Worm (Caenorhabditis elegans) whole organism, midembryonic: Measurements from ENCODE around the gene C48D1.5.

Experiments
- T22C8.4 ChIP-seq: fragments of 200-800 bp; sonication (Bioruptor generic); IDR thresholded peaks from 2 replicates; pipeline ENCODE4 v1.3.6; 2022; ENCODE audit warnings: missing genetic modification characterization, missing compliant biosample characterization
- cog-1 ChIP-seq: sonication (generic microtip); optimal IDR thresholded peaks from 2 replicates; lab custom pipeline; 2016; ENCODE audit warnings: missing genetic modification characterization, missing compliant biosample characterization
- flt-1 ChIP-seq: fragments of 200-800 bp; sonication (Bioruptor generic); IDR thresholded peaks from 2 replicates; pipeline ENCODE4 v1.3.6; 2022; ENCODE audit warnings: missing genetic modification characterization, missing compliant biosample characterization
- klf-2 ChIP-seq: fragments of 200-800 bp; sonication (Bioruptor generic); conservative IDR thresholded peaks from 2 replicates; pipeline ENCODE4 v1.3.6; 2022; ENCODE audit warnings: missing genetic modification reagents, missing genetic modification characterization, missing compliant biosample characterization
- med-1 ChIP-seq: sonication (generic microtip); optimal IDR thresholded peaks from 2 replicates; lab custom pipeline; 2017; ENCODE audit warnings: missing genetic modification characterization, mild to moderate bottlenecking, missing compliant biosample characterization, antibody characterized with exemption, missing genetic modification reagents; ENCODE audit not compliant: insufficient read depth
- ref-1 ChIP-seq: fragments of 200-800 bp; sonication (Bioruptor generic); conservative IDR thresholded peaks from 2 replicates; pipeline ENCODE4 v1.3.6; 2022; ENCODE audit warnings: missing genetic modification reagents, missing genetic modification characterization, missing compliant biosample characterization
- tab-1 ChIP-seq: fragments of 200-800 bp; sonication (Bioruptor generic); IDR thresholded peaks from 2 replicates; pipeline ENCODE4 v1.3.6; 2022; ENCODE audit warnings: missing genetic modification characterization, missing compliant biosample characterization
- ztf-23 ChIP-seq: fragments of 200-800 bp; sonication (Bioruptor generic); IDR thresholded peaks from 2 replicates; pipeline ENCODE4 v1.3.6; 2022; ENCODE audit warnings: missing genetic modification reagents, missing genetic modification characterization, missing compliant biosample characterization
- ztf-29 ChIP-seq: fragments of 200-800 bp; sonication (Bioruptor generic); IDR thresholded peaks from 2 replicates; pipeline ENCODE4 v1.3.6; 2022; ENCODE audit warnings: missing genetic modification reagents, missing genetic modification characterization, missing compliant biosample characterization

Gene C48D1.5

ce11 chrIV:13240842-13241143 is 19.0 kb downstream of the C48D1.5 start, which contains the start of gene lin-54:
Gene lin-54, plus strand, starts transcription at chrIV:13241044.
- TF ChIP-seq med-1 = no peak
- TF ChIP-seq cog-1 (tag; lab: Kevin White, UChicago) = no peak
- TF ChIP-seq ref-1 (GFP tag; lab: Robert Waterston, UW) = no peak
- no peak for TF ChIP-seq ztf-29 (GFP tag; lab: Robert Waterston, UW)
- TF ChIP-seq flt-1 (GFP tag; lab: Robert Waterston, UW) = no peak
- TF ChIP-seq T22C8.4 (GFP tag; lab: Robert Waterston, UW) = no peak
- TF ChIP-seq tab-1 (GFP tag; lab: Robert Waterston, UW) = no peak
- TF ChIP-seq ztf-23 (GFP tag; lab: Robert Waterston, UW) = no peak
- no peak for TF ChIP-seq klf-2 (GFP tag; lab: Robert Waterston, UW)

ce11 chrIV:13241340-13241739 is 19.6 kb downstream of the C48D1.5 start:
- TF ChIP-seq ref-1 (GFP tag; lab: Robert Waterston, UW) (no peak), cog-1 (tag; lab: Kevin White, UChicago) (no peak), ztf-29 (GFP tag; lab: Robert Waterston, UW) (no peak), med-1 (no peak), klf-2 (GFP tag; lab: Robert Waterston, UW) (no peak), tab-1 (GFP tag; lab: Robert Waterston, UW) (no peak), flt-1 (GFP tag; lab: Robert Waterston, UW) (no peak), T22C8.4 (GFP tag; lab: Robert Waterston, UW) (no peak), ztf-23 (GFP tag; lab: Robert Waterston, UW) (no peak)

ce11 chrIV:13243375-13243774 is 21.6 kb downstream of the C48D1.5 start, which contains the start of gene JC8.4:
Gene JC8.4, plus strand, starts transcription at chrIV:13243675.
- TF ChIP-seq T22C8.4 (GFP tag; lab: Robert Waterston, UW) = no peak
- no peak for TF ChIP-seq flt-1 (GFP tag; lab: Robert Waterston, UW)
- no peak for TF ChIP-seq med-1
- TF ChIP-seq ztf-29 (GFP tag; lab: Robert Waterston, UW) = no peak
- no peak for TF ChIP-seq klf-2 (GFP tag; lab: Robert Waterston, UW)
- no peak for TF ChIP-seq cog-1 (tag; lab: Kevin White, UChicago)
- no peak for TF ChIP-seq ref-1 (GFP tag; lab: Robert Waterston, UW)
- TF ChIP-seq ztf-23 (GFP tag; lab: Robert Waterston, UW) = no peak
- TF ChIP-seq tab-1 (GFP tag; lab: Robert Waterston, UW) = no peak

- TF ChIP-seq ztf-23 (GFP tag; lab: Robert Waterston, UW) (no peak), med-1 (no peak), ztf-29 (GFP tag; lab: Robert Waterston, UW) (no peak), flt-1 (GFP tag; lab: Robert Waterston, UW) (no peak), tab-1 (GFP tag; lab: Robert Waterston, UW) (no peak), cog-1 (tag; lab: Kevin White, UChicago) (no peak), ref-1 (GFP tag; lab: Robert Waterston, UW) (no peak), T22C8.4 (GFP tag; lab: Robert Waterston, UW) (no peak), klf-2 (GFP tag; lab: Robert Waterston, UW) (no peak)
These were observed 22.3 kb downstream of the C48D1.5 start, which contains the start of gene cox-11 for ce11 chrIV:13244024-13244423. Gene cox-11, plus strand, starts transcription at chrIV:13244324.

ce11 chrIV:13246961-13247360 is 25.2 kb downstream of the C48D1.5 start, which contains the start of gene JC8.7:
Gene JC8.7, plus strand, starts transcription at chrIV:13247261.
- no peak for TF ChIP-seq med-1
- no peak for TF ChIP-seq ztf-23 (GFP tag; lab: Robert Waterston, UW)
- TF ChIP-seq klf-2 (GFP tag; lab: Robert Waterston, UW) = no peak
- no peak for TF ChIP-seq flt-1 (GFP tag; lab: Robert Waterston, UW)
- no peak for TF ChIP-seq ztf-29 (GFP tag; lab: Robert Waterston, UW)
- TF ChIP-seq cog-1 (tag; lab: Kevin White, UChicago) = no peak
- no peak for TF ChIP-seq T22C8.4 (GFP tag; lab: Robert Waterston, UW)
- no peak for TF ChIP-seq tab-1 (GFP tag; lab: Robert Waterston, UW)
- no peak for TF ChIP-seq ref-1 (GFP tag; lab: Robert Waterston, UW)

- TF ChIP-seq ztf-23 (GFP tag; lab: Robert Waterston, UW) (no peak), klf-2 (GFP tag; lab: Robert Waterston, UW) (no peak), flt-1 (GFP tag; lab: Robert Waterston, UW) (no peak), tab-1 (GFP tag; lab: Robert Waterston, UW) (no peak), med-1 (no peak), cog-1 (tag; lab: Kevin White, UChicago) (no peak), T22C8.4 (GFP tag; lab: Robert Waterston, UW) (no peak), ztf-29 (GFP tag; lab: Robert Waterston, UW) (no peak), ref-1 (GFP tag; lab: Robert Waterston, UW) (no peak)
These were observed 26.0 kb downstream of the C48D1.5 start for ce11 chrIV:13247780-13248179.

- TF ChIP-seq flt-1 (GFP tag; lab: Robert Waterston, UW) = no peak
- no peak for TF ChIP-seq klf-2 (GFP tag; lab: Robert Waterston, UW)
- TF ChIP-seq cog-1 (tag; lab: Kevin White, UChicago) = no peak
- TF ChIP-seq ztf-29 (GFP tag; lab: Robert Waterston, UW) = no peak
- no peak for TF ChIP-seq med-1
- no peak for TF ChIP-seq ztf-23 (GFP tag; lab: Robert Waterston, UW)
- TF ChIP-seq T22C8.4 (GFP tag; lab: Robert Waterston, UW) = no peak
- no peak for TF ChIP-seq tab-1 (GFP tag; lab: Robert Waterston, UW)
- TF ChIP-seq ref-1 (GFP tag; lab: Robert Waterston, UW) = no peak
These were observed 28.5 kb downstream of the C48D1.5 start for ce11 chrIV:13250243-13250642.

- TF ChIP-seq klf-2 (GFP tag; lab: Robert Waterston, UW) (no peak), tab-1 (GFP tag; lab: Robert Waterston, UW) (no peak), ztf-23 (GFP tag; lab: Robert Waterston, UW) (no peak), med-1 (no peak), flt-1 (GFP tag; lab: Robert Waterston, UW) (no peak), ztf-29 (GFP tag; lab: Robert Waterston, UW) (no peak), ref-1 (GFP tag; lab: Robert Waterston, UW) (no peak), T22C8.4 (GFP tag; lab: Robert Waterston, UW) (no peak), cog-1 (tag; lab: Kevin White, UChicago) (no peak)
These were observed 30.5 kb downstream of the C48D1.5 start, which contains the start of gene ttr-51 for ce11 chrIV:13252211-13252610. Gene ttr-51, minus strand, starts transcription at chrIV:13252311.

ce11 chrIV:13253841-13254240 is 32.1 kb downstream of the C48D1.5 start, which contains the start of gene ttr-45:
Gene ttr-45, plus strand, starts transcription at chrIV:13254225.
- TF ChIP-seq klf-2 (GFP tag; lab: Robert Waterston, UW) (no peak), ztf-23 (GFP tag; lab: Robert Waterston, UW) (no peak), T22C8.4 (GFP tag; lab: Robert Waterston, UW) (no peak), cog-1 (tag; lab: Kevin White, UChicago) (no peak), med-1 (no peak), ref-1 (GFP tag; lab: Robert Waterston, UW) (no peak), ztf-29 (GFP tag; lab: Robert Waterston, UW) (no peak), flt-1 (GFP tag; lab: Robert Waterston, UW) (no peak), tab-1 (GFP tag; lab: Robert Waterston, UW) (no peak)
